Worm (Caenorhabditis elegans) whole organism, L2 larva: ENCODE results near the gene zak-1.
A peak's percentile ranks its signal among the peaks of the same experiment; 100 is the strongest.

ENCODE experiments used
- C34F6.9 ChIP-seq: fragments of 150-350 bp; optimal IDR thresholded peaks from 2 replicates; lab custom pipeline; 2014; ENCODE audit warnings: missing biosample characterization, missing genetic modification characterization
- F13H6.1 ChIP-seq: sonication (generic microtip); optimal IDR thresholded peaks from 2 replicates; lab custom pipeline; 2016; ENCODE audit warnings: missing genetic modification characterization, missing compliant biosample characterization
- blmp-1 ChIP-seq: sonication (generic microtip); optimal IDR thresholded peaks from 2 replicates; lab custom pipeline; 2017; ENCODE audit warnings: missing genetic modification characterization, mild to moderate bottlenecking, missing compliant biosample characterization, antibody characterized with exemption, moderate library complexity; ENCODE audit not compliant: insufficient read depth
- crh-2 ChIP-seq: sonication (generic microtip); optimal IDR thresholded peaks from 2 replicates; lab custom pipeline; 2017; ENCODE audit warnings: missing biosample characterization, missing genetic modification characterization
- dmd-4 ChIP-seq: sonication (generic microtip); optimal IDR thresholded peaks from 2 replicates; lab custom pipeline; 2017; ENCODE audit warnings: missing biosample characterization, missing genetic modification characterization
- elt-1 ChIP-seq: fragments of 150-350 bp; optimal IDR thresholded peaks from 2 replicates; lab custom pipeline; 2014; ENCODE audit warnings: missing biosample characterization, missing genetic modification characterization
- elt-3 ChIP-seq: sonication (generic microtip); optimal IDR thresholded peaks from 2 replicates; lab custom pipeline; 2017; ENCODE audit warnings: missing biosample characterization, missing genetic modification characterization
- fos-1 ChIP-seq: fragments of 150-350 bp; optimal IDR thresholded peaks from 2 replicates; lab custom pipeline; 2014; ENCODE audit warnings: missing biosample characterization, missing genetic modification characterization
- gmeb-1 ChIP-seq: fragments of 150-350 bp; optimal IDR thresholded peaks from 2 replicates; lab custom pipeline; 2014; ENCODE audit warnings: missing biosample characterization, missing genetic modification characterization
- mdl-1 ChIP-seq, 2 experiments: fragments of 150-350 bp in 1 of 2; sonication (generic microtip) in 1 of 2; optimal IDR thresholded peaks; 2 replicates each; lab custom pipeline; 2017; ENCODE audit warnings: missing biosample characterization in 2 of 2, missing genetic modification characterization in 2 of 2
- nhr-11 ChIP-seq: fragments of 150-350 bp; optimal IDR thresholded peaks from 2 replicates; lab custom pipeline; 2014; ENCODE audit warnings: missing biosample characterization, missing genetic modification characterization
- nhr-129 ChIP-seq: fragments of 150-350 bp; optimal IDR thresholded peaks from 2 replicates; lab custom pipeline; 2014; ENCODE audit warnings: missing biosample characterization, missing genetic modification characterization
- nhr-237 ChIP-seq: fragments of 150-350 bp; optimal IDR thresholded peaks from 2 replicates; lab custom pipeline; 2014; ENCODE audit warnings: missing biosample characterization, missing genetic modification characterization
- nhr-25 ChIP-seq: fragments of 150-350 bp; sonication (generic microtip); optimal IDR thresholded peaks from 3 replicates; lab custom pipeline; 2014; ENCODE audit warnings: missing biosample characterization, missing genetic modification characterization
- nhr-77 ChIP-seq: fragments of 150-350 bp; optimal IDR thresholded peaks from 2 replicates; lab custom pipeline; 2014; ENCODE audit warnings: missing biosample characterization, missing genetic modification characterization
- sem-4 ChIP-seq: fragments of 150-350 bp; optimal IDR thresholded peaks from 2 replicates; lab custom pipeline; 2014; ENCODE audit warnings: missing biosample characterization, missing genetic modification reagents, missing genetic modification characterization
- sma-3 ChIP-seq: sonication (generic microtip); optimal IDR thresholded peaks from 2 replicates; lab custom pipeline; 2016; ENCODE audit warnings: missing genetic modification reagents, missing genetic modification characterization, missing compliant biosample characterization
- sma-9 ChIP-seq, 2 experiments: fragments of 150-350 bp in 1 of 2; sonication (generic microtip) in 1 of 2; optimal IDR thresholded peaks; 2 replicates each; lab custom pipeline; 2014 to 2016; ENCODE audit warnings: missing genetic modification characterization in 2 of 2, mild to moderate bottlenecking in 1 of 2, missing biosample characterization in 1 of 2, missing compliant biosample characterization in 1 of 2, missing genetic modification reagents in 1 of 2, moderate library complexity in 1 of 2
- ztf-1 ChIP-seq: fragments of 200-800 bp; sonication (Bioruptor generic); conservative IDR thresholded peaks from 2 replicates; pipeline ENCODE4 v1.3.6; 2022; ENCODE audit warnings: missing genetic modification characterization, missing compliant biosample characterization
- ztf-4 ChIP-seq: fragments of 150-350 bp; optimal IDR thresholded peaks from 2 replicates; lab custom pipeline; 2014; ENCODE audit warnings: missing biosample characterization, missing genetic modification characterization

The zak-1 gene

DNA sequence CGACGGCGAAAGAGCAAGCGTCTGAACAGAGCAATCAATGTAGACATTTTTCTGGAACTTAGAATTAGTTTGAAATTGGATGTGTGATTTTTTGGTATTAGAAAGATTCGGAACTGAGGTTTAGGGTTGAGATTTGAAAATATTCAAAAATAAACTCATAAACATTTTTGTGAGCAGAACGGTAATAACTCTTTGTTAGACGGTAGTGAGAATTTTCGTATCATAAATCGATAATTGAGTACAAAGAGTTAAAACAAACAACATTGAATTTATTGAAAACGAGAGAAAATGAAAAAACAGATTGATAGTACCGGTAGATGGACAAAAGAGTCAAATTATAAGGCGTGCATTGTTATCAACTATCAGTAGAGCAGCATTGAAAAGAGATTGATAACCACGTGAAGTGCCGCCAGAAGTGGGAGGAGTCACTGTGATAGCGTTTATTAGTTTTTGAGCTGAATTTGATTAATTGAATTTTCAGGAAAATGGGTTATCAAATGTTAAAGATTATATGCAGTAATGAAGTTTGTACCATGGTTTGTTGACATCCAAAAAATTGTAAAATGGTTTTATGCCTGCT is 37.2 kb downstream of the zak-1 start, which contains the start of gene F28F5.6:
Gene F28F5.6, minus strand, starts transcription at position 51 of the 580 bp plus-strand sequence.
- TF ChIP-seq gmeb-1 (tag; lab: Kevin White, UChicago), result peak; percentile 10
- peak; percentile 21 for TF ChIP-seq F13H6.1
- TF ChIP-seq fos-1 (tag; lab: Kevin White, UChicago), result peak; percentile 84
- TF ChIP-seq elt-1 (tag; lab: Kevin White, UChicago), result no peak
- peak; percentile 59 for TF ChIP-seq sma-9 (GFP tag; optimal IDR thresholded peaks at IDR 0.05; lab: Kevin White, UChicago)
- TF ChIP-seq sma-9 (tag; optimal IDR thresholded peaks at IDR 0.05; lab: Kevin White, UChicago), result no peak
- TF ChIP-seq nhr-25 (tag; lab: Kevin White, UChicago), result no peak

DNA sequence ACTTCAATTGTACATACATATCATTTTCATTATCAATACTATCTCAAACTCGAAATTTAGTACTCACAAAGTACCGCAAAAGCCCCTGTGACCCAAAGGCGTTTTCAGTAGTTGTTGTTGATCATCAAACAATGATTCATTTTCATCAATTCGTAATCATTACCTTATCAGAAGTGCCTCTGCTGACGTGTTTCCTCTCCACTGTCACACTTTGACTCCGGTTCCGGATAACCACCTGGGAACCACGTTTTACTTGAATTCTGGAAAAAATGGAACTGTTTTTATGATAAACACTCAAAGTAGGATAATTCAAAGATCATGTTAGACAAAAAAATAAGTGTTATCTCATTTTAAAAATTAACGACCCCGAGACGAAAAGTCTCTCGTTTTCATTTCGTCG is 38.6 kb downstream of the zak-1 start:
- TF ChIP-seq F13H6.1 (peak; percentile 14), dmd-4 (tag; lab: Kevin White, UChicago) (no peak), nhr-11 (tag; lab: Kevin White, UChicago) (no peak), crh-2 (tag; lab: Kevin White, UChicago) (peak; percentile 17), ztf-1 (GFP tag; lab: Robert Waterston, UW) (no peak), fos-1 (tag; lab: Kevin White, UChicago) (peak; percentile 47), elt-3 (tag; lab: Kevin White, UChicago) (no peak)

DNA sequence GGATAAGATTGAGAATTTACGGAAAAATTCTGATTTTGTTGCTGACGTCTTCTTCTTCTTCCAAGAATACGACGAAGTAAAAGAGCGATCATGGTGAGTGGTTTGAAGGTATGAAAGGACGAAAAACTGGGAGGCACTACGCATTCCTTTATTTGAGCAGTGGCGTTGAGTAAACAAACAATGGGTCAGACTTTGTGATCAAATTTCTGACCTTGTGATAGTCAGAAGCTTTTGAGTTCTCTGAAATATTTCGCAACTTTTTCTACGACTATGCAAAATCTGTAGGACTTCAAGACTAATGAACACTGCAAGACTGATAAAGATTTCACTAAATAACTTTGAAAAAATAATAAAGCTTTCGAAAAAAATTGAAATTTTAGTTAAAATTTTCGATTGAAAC is 39.7 kb downstream of the zak-1 start, which contains the start of gene F28F5.4:
Gene F28F5.4, minus strand, starts transcription at position 104 of the 400 bp plus-strand sequence.
- TF ChIP-seq nhr-129 (tag; lab: Kevin White, UChicago) (peak; percentile 33), sem-4 (tag; lab: Kevin White, UChicago) (no peak), F13H6.1 (peak; percentile 17), ztf-4 (tag; lab: Kevin White, UChicago) (no peak)

DNA sequence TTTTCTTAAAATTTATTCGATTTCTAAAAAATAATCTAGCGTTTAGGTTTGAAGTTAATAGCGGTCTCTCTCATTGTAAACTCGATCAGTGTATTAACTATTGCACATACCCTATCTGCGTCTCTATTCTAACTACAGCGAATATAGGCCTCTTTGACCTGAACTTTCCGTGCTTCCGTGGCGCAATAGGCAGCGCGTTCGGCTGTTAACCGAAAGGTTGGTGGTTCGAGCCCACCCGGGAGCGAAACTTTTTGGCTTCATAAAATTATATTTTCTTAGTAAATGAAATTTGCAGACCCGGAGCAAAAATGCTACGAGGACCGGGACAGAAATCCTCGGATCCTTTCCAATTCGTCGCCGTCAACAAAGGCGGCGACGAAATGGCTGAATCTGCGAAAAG is 51.2 kb downstream of the zak-1 start:
- peak; percentile 17 for TF ChIP-seq sma-9 (GFP tag; optimal IDR thresholded peaks at IDR 0.05; lab: Kevin White, UChicago)
- TF ChIP-seq sma-9 (tag; optimal IDR thresholded peaks at IDR 0.05; lab: Kevin White, UChicago), result no peak
- peak; percentile 18 for TF ChIP-seq fos-1 (tag; lab: Kevin White, UChicago)
- TF ChIP-seq dmd-4 (tag; lab: Kevin White, UChicago), result no peak
- peak; percentile 29 for TF ChIP-seq gmeb-1 (tag; lab: Kevin White, UChicago)
- TF ChIP-seq nhr-129 (tag; lab: Kevin White, UChicago), result peak; percentile 51
- peak; percentile 15 for TF ChIP-seq C34F6.9 (tag; lab: Kevin White, UChicago)
- TF ChIP-seq crh-2 (tag; lab: Kevin White, UChicago), result peak; percentile 21
- TF ChIP-seq blmp-1 (tag; lab: Kevin White, UChicago), result no peak
- TF ChIP-seq sma-3, result peak; percentile 25
- TF ChIP-seq F13H6.1, result peak; percentile 27

DNA sequence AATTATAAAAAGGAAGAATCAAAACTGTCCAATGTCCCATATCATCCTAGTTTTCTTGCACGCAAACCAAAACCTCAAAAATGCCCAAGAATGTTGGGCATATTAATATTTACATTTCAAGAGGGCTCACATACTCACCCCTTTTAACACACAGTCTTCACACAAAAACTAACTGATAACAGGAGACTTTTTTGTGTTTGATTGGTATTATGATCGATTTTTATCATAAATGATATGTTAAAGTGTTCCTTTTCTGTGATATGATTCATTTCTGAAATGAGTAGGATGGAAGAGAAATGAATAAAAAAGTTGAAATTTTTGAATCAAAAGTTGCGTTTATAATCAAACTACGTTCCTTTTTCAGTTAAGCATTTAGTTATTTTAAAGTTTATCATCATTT is 53.5 kb downstream of the zak-1 start:
- TF ChIP-seq mdl-1 (tag; optimal IDR thresholded peaks at IDR 0.05; lab: Kevin White, UChicago) (no peak), nhr-77 (tag; lab: Kevin White, UChicago) (no peak), nhr-237 (tag; lab: Kevin White, UChicago) (no peak), fos-1 (tag; lab: Kevin White, UChicago) (peak; percentile 83)
